Fruit fly (Drosophila melanogaster) whole organism, prepupa: ENCODE measurements around the gene Trf.

Experiments used
- CG10631 ChIP-seq: fragments of 200-800 bp; sonication (Bioruptor generic); optimal IDR thresholded peaks from 2 replicates; lab custom pipeline; 2016; ENCODE audit warnings: missing biosample characterization, missing genetic modification characterization
- CG10669 ChIP-seq: fragments of 200-800 bp; sonication (Bioruptor generic); optimal IDR thresholded peaks from 3 replicates; lab custom pipeline; 2018; ENCODE audit warnings: missing biosample characterization, mild to moderate bottlenecking, missing genetic modification characterization, moderate library complexity
- CG11294 ChIP-seq: fragments of 200-800 bp; sonication (Bioruptor generic); IDR thresholded peaks from 2 replicates; pipeline ENCODE4 v1.3.6; 2022; ENCODE audit warnings: missing biosample characterization, missing genetic modification characterization
- CG11762 ChIP-seq: fragments of 200-800 bp; sonication (Bioruptor generic); optimal IDR thresholded peaks from 3 replicates; lab custom pipeline; 2016; ENCODE audit warnings: missing biosample characterization, missing genetic modification characterization; ENCODE audit not compliant: insufficient read depth
- CG11902 ChIP-seq: fragments of 200-800 bp; sonication (Bioruptor generic); optimal IDR thresholded peaks from 3 replicates; lab custom pipeline; 2016; ENCODE audit warnings: missing biosample characterization, missing genetic modification characterization
- CG15336 ChIP-seq: fragments of 200-800 bp; sonication (Bioruptor generic); IDR thresholded peaks from 2 replicates; pipeline ENCODE4 v1.3.6; 2022; ENCODE audit warnings: missing biosample characterization, missing genetic modification characterization
- CG1621 ChIP-seq: fragments of 200-800 bp; sonication (Bioruptor generic); optimal IDR thresholded peaks from 3 replicates; lab custom pipeline; 2018; ENCODE audit warnings: missing biosample characterization, mild to moderate bottlenecking, missing genetic modification characterization
- CG16779 ChIP-seq: fragments of 200-800 bp; sonication (Bioruptor generic); optimal IDR thresholded peaks from 3 replicates; lab custom pipeline; 2017; ENCODE audit warnings: missing biosample characterization, mild to moderate bottlenecking, missing genetic modification characterization
- CG31627 ChIP-seq: fragments of 200-800 bp; sonication (Bioruptor generic); optimal IDR thresholded peaks from 3 replicates; lab custom pipeline; 2016; ENCODE audit warnings: missing biosample characterization, missing genetic modification characterization
- CG32006 ChIP-seq: fragments of 200-800 bp; sonication (Bioruptor generic); optimal IDR thresholded peaks from 3 replicates; lab custom pipeline; 2017; ENCODE audit warnings: missing biosample characterization, mild to moderate bottlenecking, missing genetic modification characterization
- CG34406 ChIP-seq: fragments of 200-800 bp; sonication (Bioruptor generic); optimal IDR thresholded peaks from 3 replicates; lab custom pipeline; 2016; ENCODE audit warnings: missing biosample characterization, missing genetic modification characterization
- CG3919 ChIP-seq: fragments of 200-800 bp; sonication (Bioruptor generic); optimal IDR thresholded peaks from 3 replicates; lab custom pipeline; 2016; ENCODE audit warnings: missing biosample characterization, missing genetic modification characterization
- CG6163 ChIP-seq: fragments of 200-800 bp; sonication (Bioruptor generic); IDR thresholded peaks from 3 replicates; pipeline ENCODE4 v1.3.6; 2022; ENCODE audit warnings: missing biosample characterization, missing genetic modification characterization
- CG6276 ChIP-seq: fragments of 200-800 bp; sonication (Bioruptor generic); optimal IDR thresholded peaks from 2 replicates; lab custom pipeline; 2017; ENCODE audit warnings: missing biosample characterization, mild to moderate bottlenecking, missing genetic modification characterization
- CG6792 ChIP-seq: fragments of 200-800 bp; sonication (Bioruptor generic); optimal IDR thresholded peaks from 3 replicates; lab custom pipeline; 2016; ENCODE audit warnings: missing biosample characterization, missing genetic modification characterization
- CG6808 ChIP-seq: fragments of 200-800 bp; sonication (Bioruptor generic); optimal IDR thresholded peaks from 3 replicates; lab custom pipeline; 2017; ENCODE audit warnings: missing biosample characterization, missing genetic modification characterization, mild to moderate bottlenecking, moderate library complexity, missing genetic modification reagents
- CG6854 ChIP-seq: fragments of 200-800 bp; sonication (Bioruptor generic); optimal IDR thresholded peaks from 2 replicates; lab custom pipeline; 2017; ENCODE audit warnings: missing biosample characterization, mild to moderate bottlenecking, missing genetic modification characterization
- CG7368 ChIP-seq: fragments of 200-800 bp; sonication (Bioruptor generic); optimal IDR thresholded peaks from 3 replicates; lab custom pipeline; 2016; ENCODE audit warnings: missing biosample characterization, missing genetic modification characterization
- CG8319 ChIP-seq: fragments of 200-800 bp; sonication (Bioruptor generic); optimal IDR thresholded peaks from 3 replicates; lab custom pipeline; 2016; ENCODE audit warnings: missing biosample characterization, missing genetic modification characterization
- CG8632 ChIP-seq: fragments of 200-800 bp; sonication (Bioruptor generic); optimal IDR thresholded peaks from 3 replicates; lab custom pipeline; 2016; ENCODE audit warnings: missing biosample characterization, missing genetic modification characterization
- CG9139 ChIP-seq: fragments of 200-800 bp; sonication (Bioruptor generic); optimal IDR thresholded peaks from 3 replicates; lab custom pipeline; 2017; ENCODE audit warnings: missing biosample characterization, mild to moderate bottlenecking, missing genetic modification characterization
- Eip75B ChIP-seq: fragments of 200-800 bp; sonication (Bioruptor generic); optimal IDR thresholded peaks from 3 replicates; lab custom pipeline; 2016; ENCODE audit warnings: missing biosample characterization, missing genetic modification characterization
- Eip78C ChIP-seq: fragments of 200-800 bp; sonication (Bioruptor generic); peaks from one replicate; lab custom pipeline; 2016; ENCODE audit warnings: missing biosample characterization, missing genetic modification characterization
- Eip93F ChIP-seq: fragments of 200-800 bp; sonication (Bioruptor generic); optimal IDR thresholded peaks from 2 replicates; lab custom pipeline; 2016; ENCODE audit warnings: missing biosample characterization, mild to moderate bottlenecking, missing genetic modification characterization
- Ets21C ChIP-seq: fragments of 200-800 bp; sonication (Bioruptor generic); optimal IDR thresholded peaks from 3 replicates; lab custom pipeline; 2016; ENCODE audit warnings: missing biosample characterization, missing genetic modification characterization
- Ets96B ChIP-seq: fragments of 200-800 bp; optimal IDR thresholded peaks from 2 replicates; lab custom pipeline; 2019; ENCODE audit warnings: missing biosample characterization, mild to moderate bottlenecking, missing genetic modification characterization, moderate library complexity
- Gug ChIP-seq: fragments of 200-800 bp; sonication (Bioruptor generic); IDR thresholded peaks from 2 replicates; pipeline ENCODE4 v1.3.6; 2022; ENCODE audit warnings: missing biosample characterization, missing genetic modification characterization
- Hr38 ChIP-seq: sonication (Bioruptor generic); optimal IDR thresholded peaks from 2 replicates; lab custom pipeline; 2016; ENCODE audit warnings: missing biosample characterization, missing genetic modification characterization
- Hr39 ChIP-seq: fragments of 200-800 bp; sonication (Bioruptor generic); optimal IDR thresholded peaks from 2 replicates; lab custom pipeline; 2016; ENCODE audit warnings: missing biosample characterization, missing genetic modification characterization
- Lpt ChIP-seq: fragments of 200-800 bp; sonication (Bioruptor generic); optimal IDR thresholded peaks from 3 replicates; lab custom pipeline; 2016; ENCODE audit warnings: missing biosample characterization, missing genetic modification characterization
- Met ChIP-seq: fragments of 200-800 bp; sonication (Bioruptor generic); optimal IDR thresholded peaks from 3 replicates; lab custom pipeline; 2016; ENCODE audit warnings: missing biosample characterization, missing genetic modification characterization
- Smox ChIP-seq: fragments of 200-800 bp; sonication (Bioruptor generic); optimal IDR thresholded peaks from 3 replicates; lab custom pipeline; 2016; ENCODE audit warnings: missing biosample characterization, missing genetic modification characterization
- Sox102F ChIP-seq: fragments of 200-800 bp; sonication (Bioruptor generic); optimal IDR thresholded peaks from 2 replicates; lab custom pipeline; 2016; ENCODE audit warnings: missing biosample characterization, mild to moderate bottlenecking, missing genetic modification characterization
- Sox14 ChIP-seq: fragments of 200-800 bp; sonication (Bioruptor generic); optimal IDR thresholded peaks from 3 replicates; lab custom pipeline; 2016; ENCODE audit warnings: missing biosample characterization, missing genetic modification characterization
- achi ChIP-seq: fragments of 200-800 bp; sonication (Bioruptor generic); optimal IDR thresholded peaks from 3 replicates; lab custom pipeline; 2016; ENCODE audit warnings: missing biosample characterization, missing genetic modification characterization
- acj6 ChIP-seq: fragments of 200-800 bp; sonication (Bioruptor generic); optimal IDR thresholded peaks from 3 replicates; lab custom pipeline; 2016; ENCODE audit warnings: missing biosample characterization, missing genetic modification characterization
- cyc ChIP-seq: fragments of 200-800 bp; sonication (Bioruptor generic); optimal IDR thresholded peaks from 3 replicates; lab custom pipeline; 2016; ENCODE audit warnings: missing biosample characterization, missing genetic modification characterization
- dac ChIP-seq: fragments of 200-800 bp; sonication (Bioruptor generic); optimal IDR thresholded peaks from 2 replicates; lab custom pipeline; 2017; ENCODE audit warnings: missing biosample characterization, mild to moderate bottlenecking, missing genetic modification characterization
- dsx ChIP-seq: fragments of 200-800 bp; optimal IDR thresholded peaks from 3 replicates; lab custom pipeline; 2019; ENCODE audit warnings: missing biosample characterization, mild to moderate bottlenecking, missing genetic modification characterization, moderate library complexity; ENCODE audit not compliant: poor library complexity, severe bottlenecking
- eg ChIP-seq: fragments of 200-800 bp; sonication (Bioruptor generic); IDR thresholded peaks from 3 replicates; pipeline ENCODE4 v1.3.6; 2022; ENCODE audit warnings: missing biosample characterization, missing genetic modification characterization
- esn ChIP-seq: fragments of 200-800 bp; sonication (Bioruptor generic); optimal IDR thresholded peaks from 2 replicates; lab custom pipeline; 2016; ENCODE audit warnings: missing biosample characterization, mild to moderate bottlenecking, missing genetic modification characterization, moderate library complexity
- lz ChIP-seq: fragments of 200-800 bp; sonication (Bioruptor generic); optimal IDR thresholded peaks from 3 replicates; lab custom pipeline; 2016; ENCODE audit warnings: missing biosample characterization, missing genetic modification characterization
- net ChIP-seq: fragments of 200-800 bp; sonication (Bioruptor generic); optimal IDR thresholded peaks from 3 replicates; lab custom pipeline; 2016; ENCODE audit warnings: missing biosample characterization, missing genetic modification characterization
- pdm3 ChIP-seq: fragments of 200-800 bp; sonication (Bioruptor generic); optimal IDR thresholded peaks from 3 replicates; lab custom pipeline; 2016; ENCODE audit warnings: missing biosample characterization, missing genetic modification characterization
- spab ChIP-seq: fragments of 200-800 bp; sonication (Bioruptor generic); optimal IDR thresholded peaks from 2 replicates; lab custom pipeline; 2017; ENCODE audit warnings: missing biosample characterization, mild to moderate bottlenecking, missing genetic modification characterization, missing genetic modification reagents
- topi ChIP-seq: fragments of 200-800 bp; sonication (Bioruptor generic); optimal IDR thresholded peaks from 3 replicates; lab custom pipeline; 2016; ENCODE audit warnings: missing biosample characterization, missing genetic modification characterization
- vri ChIP-seq: fragments of 200-800 bp; sonication (Bioruptor generic); optimal IDR thresholded peaks from 3 replicates; lab custom pipeline; 2016; ENCODE audit warnings: missing biosample characterization, mild to moderate bottlenecking, missing genetic modification characterization

Trf gene

DNA sequence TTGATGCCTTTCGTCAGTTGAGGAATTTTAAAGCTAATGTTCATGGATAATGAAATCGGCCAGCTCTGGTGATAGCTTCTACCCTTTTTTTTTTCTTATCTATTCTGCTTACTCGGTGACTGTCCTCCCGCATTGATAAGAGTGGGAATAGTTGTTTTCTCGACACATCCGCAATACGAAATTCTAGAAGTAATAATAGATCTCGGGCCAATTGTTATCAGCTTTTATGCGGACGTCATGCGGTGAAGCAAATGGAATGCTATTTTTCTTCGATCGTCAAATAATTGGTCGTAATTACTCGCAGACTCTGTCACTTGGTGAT is 14.7 kb downstream of the Trf start:
- no peak for TF ChIP-seq Sox102F (GFP tag; lab: Kevin White, UChicago)
- no peak for TF ChIP-seq esn
- no peak for TF ChIP-seq Smox (GFP tag; lab: Kevin White, UChicago)
- no peak for TF ChIP-seq spab (GFP tag; lab: Kevin White, UChicago)
- no peak for TF ChIP-seq CG6808 (GFP tag; lab: Kevin White, UChicago)
- TF ChIP-seq CG3919 = no peak
- TF ChIP-seq CG10631 (GFP tag; lab: Kevin White, UChicago) = no peak
- TF ChIP-seq lz (GFP tag; lab: Kevin White, UChicago) = no peak
- TF ChIP-seq CG7368 (GFP tag; lab: Kevin White, UChicago) = no peak
- no peak for TF ChIP-seq Hr39 (GFP tag; lab: Kevin White, UChicago)
- TF ChIP-seq Eip93F (GFP tag; lab: Kevin White, UChicago) = no peak
- no peak for TF ChIP-seq CG8632 (GFP tag; lab: Kevin White, UChicago)
- no peak for TF ChIP-seq pdm3 (GFP tag; lab: Kevin White, UChicago)
- TF ChIP-seq Ets96B (tag; lab: Kevin White, UChicago) = no peak
- no peak for TF ChIP-seq CG10669 (GFP tag; lab: Kevin White, UChicago)

- TF ChIP-seq eg (peak; percentile 33; the same call in 1 of the 3 replicates), lz (GFP tag; lab: Kevin White, UChicago) (peak; percentile 20), net (GFP tag; lab: Kevin White, UChicago) (peak; percentile 31), Sox102F (GFP tag; lab: Kevin White, UChicago) (peak; percentile 44), CG6792 (GFP tag; lab: Kevin White, UChicago) (no peak), CG15336 (GFP tag; lab: Robert Waterston, UW) (0 out of 2 replicates have a peak, but pooled peaks have one; percentile 14), dsx (GFP tag; lab: Kevin White, UChicago) (no peak), Ets96B (tag; lab: Kevin White, UChicago) (no peak), Eip78C (GFP tag; lab: Kevin White, UChicago) (peak; percentile 67), CG16779 (tag; lab: Kevin White, UChicago) (no peak), CG34406 (GFP tag; lab: Kevin White, UChicago) (peak; percentile 29), CG31627 (peak; percentile 29), CG9139 (no peak), Gug (no peak), CG6276 (GFP tag; lab: Kevin White, UChicago) (peak; percentile 33), CG8319 (no peak), cyc (GFP tag; lab: Kevin White, UChicago) (no peak), CG32006 (GFP tag; lab: Kevin White, UChicago) (peak; percentile 62), Sox14 (GFP tag; lab: Kevin White, UChicago) (peak; percentile 1), vri (GFP tag; lab: Kevin White, UChicago) (peak; percentile 49), achi (peak; percentile 30), CG10631 (GFP tag; lab: Kevin White, UChicago) (no peak), Eip75B (GFP tag; lab: Kevin White, UChicago) (peak; percentile 38), Lpt (no peak), CG6808 (GFP tag; lab: Kevin White, UChicago) (no peak), CG11902 (GFP tag; lab: Kevin White, UChicago) (no peak), Met (peak; percentile 13), CG11762 (GFP tag; lab: Kevin White, UChicago) (no peak), Ets21C (GFP tag; lab: Kevin White, UChicago) (no peak), spab (GFP tag; lab: Kevin White, UChicago) (no peak), topi (GFP tag; lab: Kevin White, UChicago) (peak; percentile 29), CG8632 (GFP tag; lab: Kevin White, UChicago) (peak; percentile 17), CG11294 (GFP tag; lab: Robert Waterston, UW) (no peak), CG10669 (GFP tag; lab: Kevin White, UChicago) (no peak), acj6 (GFP tag; lab: Kevin White, UChicago) (peak; percentile 22), esn (peak; percentile 55), pdm3 (GFP tag; lab: Kevin White, UChicago) (peak; percentile 26), CG1621 (no peak), CG6854 (GFP tag; lab: Kevin White, UChicago) (no peak), dac (no peak), CG6163 (GFP tag; lab: Robert Waterston, UW) (peak; percentile 55; the same call in 2 of the 3 replicates), CG7368 (GFP tag; lab: Kevin White, UChicago) (no peak), Hr39 (GFP tag; lab: Kevin White, UChicago) (peak; percentile 14), Hr38 (GFP tag; lab: Kevin White, UChicago) (no peak), Smox (GFP tag; lab: Kevin White, UChicago) (peak; percentile 24)
Measured at dm6 chr2L:8088025-8088789, 15.5 kb downstream of the Trf start.
